Fruit fly (Drosophila melanogaster) whole organism, embryonic: ENCODE results near the gene CG5910.

Experiments
- Adf1 ChIP-seq: fragments of 200-800 bp; sonication (Bioruptor generic); IDR thresholded peaks from 2 replicates; pipeline ENCODE4 v1.3.6; 2022; ENCODE audit warnings: missing biosample characterization, missing genetic modification characterization
- B-H2 ChIP-seq: fragments of 200-800 bp; sonication (Bioruptor generic); optimal IDR thresholded peaks from 2 replicates; lab custom pipeline; 2018; ENCODE audit warnings: missing biosample characterization, mild to moderate bottlenecking, missing genetic modification characterization
- CG10654 ChIP-seq: fragments of 200-800 bp; sonication (Bioruptor generic); optimal IDR thresholded peaks from 2 replicates; lab custom pipeline; 2016; ENCODE audit warnings: missing biosample characterization, missing genetic modification characterization
- CG11085 ChIP-seq: fragments of 200-800 bp; sonication (Bioruptor generic); IDR thresholded peaks from 2 replicates; pipeline ENCODE4 v1.3.6; 2022; ENCODE audit warnings: missing biosample characterization, missing genetic modification characterization
- CG14441 ChIP-seq: fragments of 200-800 bp; sonication (Bioruptor generic); IDR thresholded peaks from 2 replicates; pipeline ENCODE4 v1.3.6; 2022; ENCODE audit warnings: missing biosample characterization, missing genetic modification characterization
- CG15073 ChIP-seq: fragments of 200-800 bp; sonication (Bioruptor generic); optimal IDR thresholded peaks from 2 replicates; lab custom pipeline; 2016; ENCODE audit warnings: missing biosample characterization, missing genetic modification characterization
- CG15601 ChIP-seq: fragments of 200-800 bp; sonication (Bioruptor generic); optimal IDR thresholded peaks from 3 replicates; lab custom pipeline; 2019; ENCODE audit warnings: missing biosample characterization, mild to moderate bottlenecking, missing genetic modification characterization, moderate library complexity
- CG16779 ChIP-seq: fragments of 200-800 bp; sonication (Bioruptor generic); IDR thresholded peaks from 2 replicates; pipeline ENCODE4 v1.3.6; 2022; ENCODE audit warnings: missing biosample characterization, missing genetic modification characterization
- CG17829 ChIP-seq: fragments of 200-800 bp; optimal IDR thresholded peaks from 2 replicates; lab custom pipeline; 2019; ENCODE audit warnings: missing biosample characterization, mild to moderate bottlenecking, missing genetic modification characterization, moderate library complexity
- CG2116 ChIP-seq: fragments of 200-800 bp; sonication (Bioruptor generic); optimal IDR thresholded peaks from 3 replicates; lab custom pipeline; 2018; ENCODE audit warnings: missing biosample characterization, mild to moderate bottlenecking, missing genetic modification characterization
- CG2202 ChIP-seq: fragments of 200-800 bp; sonication (Bioruptor generic); optimal IDR thresholded peaks from 2 replicates; lab custom pipeline; 2018; ENCODE audit warnings: missing biosample characterization, mild to moderate bottlenecking, missing genetic modification characterization
- CG30403 ChIP-seq: fragments of 200-800 bp; sonication (Bioruptor generic); optimal IDR thresholded peaks from 3 replicates; lab custom pipeline; 2016; ENCODE audit warnings: missing biosample characterization, missing genetic modification characterization
- CG32532 ChIP-seq: fragments of 200-800 bp; sonication (Bioruptor generic); IDR thresholded peaks from 2 replicates; pipeline ENCODE4 v1.3.6; 2022; ENCODE audit warnings: missing biosample characterization, missing genetic modification characterization
- CG9932 ChIP-seq: fragments of 200-800 bp; sonication (Bioruptor generic); IDR thresholded peaks from 2 replicates; pipeline ENCODE4 v1.3.6; 2022; ENCODE audit warnings: missing biosample characterization, missing genetic modification characterization
- D19A ChIP-seq: fragments of 200-800 bp; optimal IDR thresholded peaks from 3 replicates; lab custom pipeline; 2019; ENCODE audit warnings: missing biosample characterization, mild to moderate bottlenecking, missing genetic modification characterization, moderate library complexity
- Fer1 ChIP-seq: fragments of 200-800 bp; sonication (Bioruptor generic); optimal IDR thresholded peaks from 2 replicates; lab custom pipeline; 2017; ENCODE audit warnings: missing biosample characterization, mild to moderate bottlenecking, missing genetic modification characterization
- Hand ChIP-seq: fragments of 200-800 bp; sonication (Bioruptor generic); optimal IDR thresholded peaks from 2 replicates; lab custom pipeline; 2017; ENCODE audit warnings: mild to moderate bottlenecking, missing biosample characterization, missing genetic modification reagents, missing genetic modification characterization
- Hmr ChIP-seq: fragments of 200-800 bp; sonication (Bioruptor generic); optimal IDR thresholded peaks from 3 replicates; lab custom pipeline; 2017; ENCODE audit warnings: mild to moderate bottlenecking, missing biosample characterization, missing genetic modification reagents, missing genetic modification characterization
- Hr78 ChIP-seq, 2 experiments: fragments of 200-800 bp in 1 of 2; fragments of >200 bp in 1 of 2; sonication (Bioruptor generic) in 1 of 2; optimal IDR thresholded peaks; 2 replicates each; lab custom pipeline; 2017 to 2019; ENCODE audit warnings: missing biosample characterization in 2 of 2, missing genetic modification characterization in 2 of 2, mild to moderate bottlenecking in 1 of 2, moderate library complexity in 1 of 2
- Lim3 ChIP-seq: fragments of 200-800 bp; sonication (Bioruptor generic); IDR thresholded peaks from 2 replicates; pipeline ENCODE4 v1.3.6; 2022; ENCODE audit warnings: missing biosample characterization, missing genetic modification characterization
- Med ChIP-seq: fragments of 200-800 bp; sonication (Bioruptor generic); peaks from one replicate; lab custom pipeline; 2016; ENCODE audit warnings: missing biosample characterization, missing genetic modification characterization, mild to moderate bottlenecking, inconsistent platforms, moderate library complexity
- Meics ChIP-seq: fragments of 200-800 bp; sonication (Bioruptor generic); optimal IDR thresholded peaks from 2 replicates; lab custom pipeline; 2017; ENCODE audit warnings: missing biosample characterization, mild to moderate bottlenecking, missing genetic modification characterization
- NK7.1 ChIP-seq: fragments of 200-800 bp; sonication (Bioruptor generic); optimal IDR thresholded peaks from 3 replicates; lab custom pipeline; 2016; ENCODE audit warnings: missing biosample characterization, missing genetic modification characterization
- PHDP ChIP-seq: fragments of 200-800 bp; sonication (Bioruptor generic); optimal IDR thresholded peaks from 3 replicates; lab custom pipeline; 2018; ENCODE audit warnings: missing biosample characterization, mild to moderate bottlenecking, missing genetic modification characterization, moderate library complexity
- Sry-β ChIP-seq: fragments of 200-800 bp; sonication (Bioruptor generic); optimal IDR thresholded peaks from 2 replicates; lab custom pipeline; 2018; ENCODE audit warnings: missing biosample characterization, mild to moderate bottlenecking, missing genetic modification characterization, moderate library complexity
- Stat92E ChIP-seq, 3 experiments: fragments of >200 bp in 2 of 3; fragments of 200-800 bp in 1 of 3; sonication (Bioruptor generic) in 1 of 3; optimal IDR thresholded peaks; 2 replicates each; lab custom pipeline; 2017 to 2019; ENCODE audit warnings: missing biosample characterization in 3 of 3, missing genetic modification characterization in 3 of 3, mild to moderate bottlenecking in 1 of 3, moderate library complexity in 1 of 3
- Usf ChIP-seq: fragments of 200-800 bp; sonication (Bioruptor generic); optimal IDR thresholded peaks from 2 replicates; lab custom pipeline; 2017; ENCODE audit warnings: missing genotype, missing biosample characterization, missing genetic modification characterization
- YL-1 ChIP-seq: fragments of 200-800 bp; sonication (Bioruptor generic); optimal IDR thresholded peaks from 3 replicates; lab custom pipeline; 2017; ENCODE audit warnings: missing biosample characterization, mild to moderate bottlenecking, missing genetic modification characterization
- ac ChIP-seq: fragments of 200-800 bp; sonication (Bioruptor generic); optimal IDR thresholded peaks from 3 replicates; lab custom pipeline; 2017; ENCODE audit warnings: missing biosample characterization, mild to moderate bottlenecking, missing genetic modification characterization
- amos ChIP-seq: fragments of 200-800 bp; sonication (Bioruptor generic); IDR thresholded peaks from 2 replicates; pipeline ENCODE4 v1.3.6; 2022; ENCODE audit warnings: missing biosample characterization, missing genetic modification characterization; ENCODE audit not compliant: partially characterized antibody
- bowl ChIP-seq: fragments of 200-800 bp; sonication (Bioruptor generic); IDR thresholded peaks from 2 replicates; pipeline ENCODE4 v1.3.6; 2022; ENCODE audit warnings: missing biosample characterization, missing genetic modification characterization
- caup ChIP-seq: fragments of 200-800 bp; sonication (Bioruptor generic); optimal IDR thresholded peaks from 3 replicates; lab custom pipeline; 2017; ENCODE audit warnings: missing biosample characterization, mild to moderate bottlenecking, missing genetic modification characterization, moderate library complexity; ENCODE audit not compliant: severe bottlenecking
- cg ChIP-seq: fragments of 200-800 bp; sonication (Bioruptor generic); optimal IDR thresholded peaks from 3 replicates; lab custom pipeline; 2019; ENCODE audit warnings: missing biosample characterization, mild to moderate bottlenecking, missing genetic modification characterization, moderate library complexity
- crc ChIP-seq: fragments of 200-800 bp; sonication (Bioruptor generic); optimal IDR thresholded peaks from 2 replicates; lab custom pipeline; 2016; ENCODE audit warnings: missing biosample characterization, missing genetic modification characterization
- gro ChIP-seq: fragments of 200-800 bp; sonication (Bioruptor generic); optimal IDR thresholded peaks from 2 replicates; lab custom pipeline; 2016; ENCODE audit warnings: missing biosample characterization, missing genetic modification characterization
- insv ChIP-seq, 2 experiments: fragments of 200-800 bp; sonication (Bioruptor generic); optimal IDR thresholded peaks; 3 replicates each; lab custom pipeline; 2016 to 2018; ENCODE audit warnings: missing biosample characterization in 2 of 2, missing genetic modification characterization in 2 of 2
- jigr1 ChIP-seq: fragments of 200-800 bp; sonication (Bioruptor generic); IDR thresholded peaks from 3 replicates; pipeline ENCODE4 v1.3.6; 2022; ENCODE audit warnings: missing biosample characterization, missing genetic modification characterization
- jumu ChIP-seq: fragments of 200-800 bp; sonication (Bioruptor generic); optimal IDR thresholded peaks from 3 replicates; lab custom pipeline; 2016; ENCODE audit warnings: missing biosample characterization, missing genetic modification characterization
- p53 ChIP-seq: fragments of 200-800 bp; sonication (Bioruptor generic); optimal IDR thresholded peaks from 2 replicates; lab custom pipeline; 2016; ENCODE audit warnings: missing biosample characterization, missing genetic modification characterization
- run ChIP-seq: fragments of 200-800 bp; sonication (Bioruptor generic); optimal IDR thresholded peaks from 3 replicates; lab custom pipeline; 2018; ENCODE audit warnings: missing biosample characterization, mild to moderate bottlenecking, missing genetic modification characterization
- scrt ChIP-seq: fragments of 200-800 bp; sonication (Bioruptor generic); optimal IDR thresholded peaks from 2 replicates; lab custom pipeline; 2018; ENCODE audit warnings: missing biosample characterization, mild to moderate bottlenecking, missing genetic modification characterization, moderate library complexity
- sens ChIP-seq: fragments of 200-800 bp; sonication (Bioruptor generic); peaks from one replicate; lab custom pipeline; 2016; ENCODE audit warnings: missing biosample characterization, missing genetic modification characterization
- sim ChIP-seq: fragments of 200-800 bp; sonication (Bioruptor generic); IDR thresholded peaks from 2 replicates; pipeline ENCODE4 v1.3.6; 2022; ENCODE audit warnings: missing biosample characterization, missing genetic modification characterization
- sob ChIP-seq: fragments of 200-800 bp; sonication (Bioruptor generic); IDR thresholded peaks from 2 replicates; pipeline ENCODE4 v1.3.6; 2022; ENCODE audit warnings: missing biosample characterization, missing genetic modification characterization
- tap ChIP-seq: fragments of 200-800 bp; optimal IDR thresholded peaks from 3 replicates; lab custom pipeline; 2019; ENCODE audit warnings: missing biosample characterization, mild to moderate bottlenecking, missing genetic modification characterization, moderate library complexity
- ttk ChIP-seq: fragments of 200-800 bp; sonication (Bioruptor generic); IDR thresholded peaks from 2 replicates; pipeline ENCODE4 v2.1.2; 2022; ENCODE audit warnings: missing biosample characterization, missing genetic modification characterization
- wdn ChIP-seq: fragments of 200-800 bp; sonication (Bioruptor generic); IDR thresholded peaks from 2 replicates; pipeline ENCODE4 v1.3.6; 2022; ENCODE audit warnings: missing biosample characterization, missing genetic modification characterization
- z ChIP-seq: fragments of 200-800 bp; sonication (Bioruptor generic); IDR thresholded peaks from 3 replicates; pipeline ENCODE4 v1.3.6; 2022; ENCODE audit warnings: missing biosample characterization, missing genetic modification characterization
- zf30C ChIP-seq: fragments of 200-800 bp; sonication (Bioruptor generic); optimal IDR thresholded peaks from 3 replicates; lab custom pipeline; 2018; ENCODE audit warnings: missing biosample characterization, mild to moderate bottlenecking, missing genetic modification characterization

CG5910 gene

dm6 chr3L:20401026-20401912 lies 41.0 kb upstream of the CG5910 start, which contains the start of gene trbl (continued):
- peak; percentile 45 for TF ChIP-seq run
- TF ChIP-seq CG30403 (GFP tag; lab: Kevin White, UChicago), result no peak
- peak; percentile 18 for TF ChIP-seq tap
- peak; percentile 92 for TF ChIP-seq CG15073 (GFP tag; lab: Kevin White, UChicago)
- TF ChIP-seq zf30C (GFP tag; lab: Kevin White, UChicago), result peak; percentile 38
- peak; percentile 61; the same call in 1 of the 2 replicates for TF ChIP-seq CG32532 (GFP tag; lab: Robert Waterston, UW)
- peak; percentile 26 for TF ChIP-seq D19A (tag; lab: Kevin White, UChicago)
- no peak for TF ChIP-seq p53 (GFP tag; lab: Kevin White, UChicago)
- TF ChIP-seq ttk (GFP tag; lab: Robert Waterston, UW), result no peak
- TF ChIP-seq Fer1 (GFP tag; lab: Kevin White, UChicago), result peak; percentile 74
- TF ChIP-seq Adf1 (GFP tag; lab: Robert Waterston, UW), result no peak; the same call in 1 of the 2 replicates
- no peak for TF ChIP-seq CG15601
- no peak for TF ChIP-seq sob (GFP tag; lab: Robert Waterston, UW)
- TF ChIP-seq sens (GFP tag; lab: Kevin White, UChicago), result peak; percentile 34
- no peak for TF ChIP-seq B-H2 (GFP tag; lab: Kevin White, UChicago)
- TF ChIP-seq Med (GFP tag; lab: Kevin White, UChicago), result peak; percentile 83
- TF ChIP-seq NK7.1 (GFP tag; lab: Kevin White, UChicago), result no peak
- peak; percentile 11 for TF ChIP-seq ac (GFP tag; lab: Kevin White, UChicago)
- no peak for TF ChIP-seq gro (GFP tag; lab: Kevin White, UChicago)
- no peak for TF ChIP-seq Usf (GFP tag; lab: Kevin White, UChicago)
- TF ChIP-seq YL-1 (GFP tag; lab: Kevin White, UChicago), result no peak
- TF ChIP-seq jigr1 (GFP tag; lab: Robert Waterston, UW), result no peak
- peak; percentile 6 for TF ChIP-seq scrt (GFP tag; lab: Kevin White, UChicago)
- peak in 1 of 2 experiments; percentile 72 for TF ChIP-seq insv (GFP tag; optimal IDR thresholded peaks at IDR 0.05; lab: Kevin White, UChicago)
- no peak for TF ChIP-seq CG10654 (GFP tag; lab: Kevin White, UChicago)
- peak; percentile 59 for TF ChIP-seq Hmr (GFP tag; lab: Kevin White, UChicago)
- TF ChIP-seq CG11085, result no peak
- no peak for TF ChIP-seq Lim3
- TF ChIP-seq PHDP (tag; lab: Kevin White, UChicago), result peak; percentile 27
- TF ChIP-seq Hand (GFP tag; lab: Kevin White, UChicago), result peak; percentile 15
- no peak for TF ChIP-seq crc (GFP tag; lab: Kevin White, UChicago)
- peak in 1 of 2 experiments; percentile 44 for TF ChIP-seq Hr78 (GFP tag; optimal IDR thresholded peaks at IDR 0.05; lab: Kevin White, UChicago)
- TF ChIP-seq wdn (GFP tag; lab: Robert Waterston, UW), result no peak
- no peak for TF ChIP-seq CG16779 (GFP tag; lab: Robert Waterston, UW)
- TF ChIP-seq cg (GFP tag; lab: Kevin White, UChicago), result peak; percentile 38
- TF ChIP-seq Stat92E (GFP tag; optimal IDR thresholded peaks at IDR 0.05; lab: Kevin White, UChicago), result peak in 1 of 3 experiments; percentile 46
- TF ChIP-seq jumu (GFP tag; lab: Kevin White, UChicago), result no peak
- TF ChIP-seq bowl (GFP tag; lab: Robert Waterston, UW), result no peak
- TF ChIP-seq z (GFP tag; lab: Robert Waterston, UW), result peak; percentile 62; the same call in 1 of the 3 replicates
- peak; percentile 43 for TF ChIP-seq amos (GFP tag; lab: Robert Waterston, UW)
- no peak for TF ChIP-seq sim
- TF ChIP-seq CG17829, result peak; percentile 97
- peak; percentile 19 for TF ChIP-seq Meics (GFP tag; lab: Kevin White, UChicago)
- TF ChIP-seq caup (GFP tag; lab: Kevin White, UChicago), result peak; percentile 28
- TF ChIP-seq CG9932 (GFP tag; lab: Robert Waterston, UW), result no peak
- no peak for TF ChIP-seq Sry-β (GFP tag; lab: Kevin White, UChicago)
- TF ChIP-seq CG14441 (GFP tag; lab: Robert Waterston, UW), result no peak
- TF ChIP-seq CG2202 (tag; lab: Kevin White, UChicago), result no peak
- peak; percentile 73 for TF ChIP-seq CG2116 (GFP tag; lab: Kevin White, UChicago)
